Fruit fly (Drosophila melanogaster) whole organism, embryonic: Measurements from ENCODE around the gene CG15547.

Experiments
- Ada2b ChIP-seq: fragments of 200-800 bp; sonication (Bioruptor generic); IDR thresholded peaks from 2 replicates; pipeline ENCODE4 v1.3.6; 2022; ENCODE audit warnings: missing biosample characterization, missing genetic modification characterization
- Atf-2 ChIP-seq: fragments of 200-800 bp; sonication (Bioruptor generic); optimal IDR thresholded peaks from 2 replicates; lab custom pipeline; 2016; ENCODE audit warnings: missing biosample characterization, missing genetic modification characterization
- CG10366 ChIP-seq: fragments of 200-800 bp; sonication (Bioruptor generic); IDR thresholded peaks from 2 replicates; pipeline ENCODE4 v1.3.6; 2022; ENCODE audit warnings: missing biosample characterization, missing genetic modification characterization
- CG11696 ChIP-seq: fragments of 200-800 bp; sonication (Bioruptor generic); IDR thresholded peaks from 2 replicates; pipeline ENCODE4 v1.3.6; 2022; ENCODE audit warnings: missing biosample characterization, missing genetic modification characterization
- CG12299 ChIP-seq: fragments of 200-800 bp; sonication (Bioruptor generic); optimal IDR thresholded peaks from 2 replicates; lab custom pipeline; 2018; ENCODE audit warnings: missing biosample characterization, mild to moderate bottlenecking, missing genetic modification characterization
- CG13287 ChIP-seq: fragments of 200-800 bp; sonication (Bioruptor generic); IDR thresholded peaks from 2 replicates; pipeline ENCODE4 v1.3.6; 2022; ENCODE audit warnings: missing biosample characterization, missing genetic modification characterization; ENCODE audit not compliant: partially characterized antibody
- CG14667 ChIP-seq: fragments of 200-800 bp; sonication (Bioruptor generic); IDR thresholded peaks from 2 replicates; pipeline ENCODE4 v1.3.6; 2022; ENCODE audit warnings: missing biosample characterization, missing genetic modification characterization
- CG14710 ChIP-seq: fragments of 200-800 bp; sonication (Bioruptor generic); optimal IDR thresholded peaks from 3 replicates; lab custom pipeline; 2019; ENCODE audit warnings: missing biosample characterization, mild to moderate bottlenecking, missing genetic modification characterization, moderate library complexity
- CG1603 ChIP-seq: fragments of 200-800 bp; sonication (Bioruptor generic); optimal IDR thresholded peaks from 2 replicates; lab custom pipeline; 2019; ENCODE audit warnings: missing biosample characterization, mild to moderate bottlenecking, missing genetic modification characterization, moderate library complexity
- CG18476 ChIP-seq: fragments of 200-800 bp; sonication (Bioruptor generic); optimal IDR thresholded peaks from 2 replicates; lab custom pipeline; 2016; ENCODE audit warnings: missing biosample characterization, mild to moderate bottlenecking, missing genetic modification characterization
- CG2199 ChIP-seq: fragments of 200-800 bp; sonication (Bioruptor generic); IDR thresholded peaks from 3 replicates; pipeline ENCODE4 v1.3.6; 2022; ENCODE audit warnings: missing biosample characterization, missing genetic modification characterization
- CG3838 ChIP-seq: fragments of 200-800 bp; sonication (Bioruptor generic); optimal IDR thresholded peaks from 3 replicates; lab custom pipeline; 2016; ENCODE audit warnings: missing biosample characterization, missing genetic modification characterization
- CG4820 ChIP-seq: fragments of 200-800 bp; sonication (Bioruptor generic); optimal IDR thresholded peaks from 3 replicates; lab custom pipeline; 2016; ENCODE audit warnings: missing biosample characterization, missing genetic modification characterization
- CG6272 ChIP-seq: fragments of 200-800 bp; sonication (Bioruptor generic); IDR thresholded peaks from 2 replicates; pipeline ENCODE4 v1.3.6; 2022; ENCODE audit warnings: missing biosample characterization, missing genetic modification characterization
- CG6689 ChIP-seq: fragments of 200-800 bp; sonication (Bioruptor generic); IDR thresholded peaks from 2 replicates; pipeline ENCODE4 v1.3.6; 2022; ENCODE audit warnings: missing biosample characterization, missing genetic modification characterization
- CG7839 ChIP-seq: fragments of 200-800 bp; sonication (Bioruptor generic); optimal IDR thresholded peaks from 3 replicates; lab custom pipeline; 2018; ENCODE audit warnings: missing biosample characterization, mild to moderate bottlenecking, missing genetic modification characterization, moderate library complexity
- CG7963 ChIP-seq: fragments of 200-800 bp; sonication (Bioruptor generic); IDR thresholded peaks from 3 replicates; pipeline ENCODE4 v1.3.6; 2022; ENCODE audit warnings: missing biosample characterization, missing genetic modification characterization; ENCODE audit not compliant: partially characterized antibody
- CG8290 ChIP-seq, 3 experiments: fragments of 200-800 bp; sonication (Bioruptor generic); optimal IDR thresholded peaks; 2 replicates each; lab custom pipeline; 2016 to 2019; ENCODE audit warnings: missing biosample characterization in 3 of 3, missing genetic modification characterization in 3 of 3, mild to moderate bottlenecking in 2 of 3, moderate library complexity in 1 of 3
- CG8924 ChIP-seq: fragments of 200-800 bp; optimal IDR thresholded peaks from 3 replicates; lab custom pipeline; 2019; ENCODE audit warnings: missing biosample characterization, mild to moderate bottlenecking, missing genetic modification characterization, moderate library complexity
- Chrac-16 ChIP-seq: fragments of 200-800 bp; sonication (Bioruptor generic); optimal IDR thresholded peaks from 3 replicates; lab custom pipeline; 2016; ENCODE audit warnings: missing biosample characterization, missing genetic modification characterization
- CoRest ChIP-seq: fragments of 200-800 bp; sonication (Bioruptor generic); optimal IDR thresholded peaks from 3 replicates; lab custom pipeline; 2018; ENCODE audit warnings: missing biosample characterization, mild to moderate bottlenecking, missing genetic modification characterization, moderate library complexity
- Drgx ChIP-seq: fragments of 200-800 bp; sonication (Bioruptor generic); IDR thresholded peaks from 2 replicates; pipeline ENCODE4 v1.3.6; 2022; ENCODE audit warnings: missing biosample characterization, missing genetic modification characterization
- Fer3 ChIP-seq: fragments of 200-800 bp; sonication (Bioruptor generic); optimal IDR thresholded peaks from 2 replicates; lab custom pipeline; 2018; ENCODE audit warnings: missing biosample characterization, mild to moderate bottlenecking, missing genetic modification characterization, moderate library complexity
- HLHmδ ChIP-seq: fragments of 200-800 bp; sonication (Bioruptor generic); optimal IDR thresholded peaks from 2 replicates; lab custom pipeline; 2018; ENCODE audit warnings: missing biosample characterization, mild to moderate bottlenecking, missing genetic modification characterization, moderate library complexity
- Jarid2 ChIP-seq: fragments of 200-800 bp; sonication (Bioruptor generic); optimal IDR thresholded peaks from 3 replicates; lab custom pipeline; 2017; ENCODE audit warnings: mild to moderate bottlenecking, missing biosample characterization, missing genetic modification reagents, missing genetic modification characterization
- Kr ChIP-seq: fragments of 200-800 bp; sonication (Bioruptor generic); optimal IDR thresholded peaks from 2 replicates; lab custom pipeline; 2017; ENCODE audit warnings: missing biosample characterization, mild to moderate bottlenecking, missing genetic modification characterization
- MBD-R2 ChIP-seq: fragments of 200-800 bp; sonication (Bioruptor generic); IDR thresholded peaks from 2 replicates; pipeline ENCODE4 v1.3.6; 2022; ENCODE audit warnings: missing biosample characterization, missing genetic modification characterization
- Meics ChIP-seq: fragments of 200-800 bp; sonication (Bioruptor generic); optimal IDR thresholded peaks from 2 replicates; lab custom pipeline; 2017; ENCODE audit warnings: missing biosample characterization, mild to moderate bottlenecking, missing genetic modification characterization
- NFAT ChIP-seq: fragments of 200-800 bp; sonication (Bioruptor generic); IDR thresholded peaks from 2 replicates; pipeline ENCODE4 v1.3.6; 2022; ENCODE audit warnings: missing biosample characterization, missing genetic modification characterization
- Neu2 ChIP-seq: fragments of 200-800 bp; sonication (Bioruptor generic); optimal IDR thresholded peaks from 3 replicates; lab custom pipeline; 2016; ENCODE audit warnings: missing biosample characterization, missing genetic modification characterization, borderline replicate concordance
- Pdp1 ChIP-seq, 2 experiments: fragments of 200-800 bp; sonication (Bioruptor generic); optimal IDR thresholded peaks; 3 replicates each; lab custom pipeline; 2016; ENCODE audit warnings: missing biosample characterization in 2 of 2, missing genetic modification characterization in 2 of 2, mild to moderate bottlenecking in 1 of 2, moderate library complexity in 1 of 2
- Scr ChIP-seq: fragments of 200-800 bp; sonication (Bioruptor generic); IDR thresholded peaks from 2 replicates; pipeline ENCODE4 v1.3.6; 2022; ENCODE audit warnings: missing biosample characterization, missing genetic modification characterization; ENCODE audit not compliant: partially characterized antibody
- Tbp ChIP-seq: fragments of >200 bp; optimal IDR thresholded peaks from 2 replicates; lab custom pipeline; 2018; ENCODE audit warnings: missing biosample characterization, missing genetic modification characterization
- YL-1 ChIP-seq: fragments of 200-800 bp; sonication (Bioruptor generic); optimal IDR thresholded peaks from 3 replicates; lab custom pipeline; 2017; ENCODE audit warnings: missing biosample characterization, mild to moderate bottlenecking, missing genetic modification characterization
- al ChIP-seq: fragments of 200-800 bp; sonication (Bioruptor generic); IDR thresholded peaks from 2 replicates; pipeline ENCODE4 v1.3.6; 2022; ENCODE audit warnings: missing biosample characterization, missing genetic modification characterization
- ase ChIP-seq: fragments of 200-800 bp; sonication (Bioruptor generic); IDR thresholded peaks from 3 replicates; pipeline ENCODE4 v1.3.6; 2022; ENCODE audit warnings: missing biosample characterization, missing genetic modification characterization
- bigmax ChIP-seq: fragments of 200-800 bp; sonication (Bioruptor generic); optimal IDR thresholded peaks from 2 replicates; lab custom pipeline; 2018; ENCODE audit warnings: missing biosample characterization, mild to moderate bottlenecking, missing genetic modification characterization
- fd96Cb ChIP-seq: fragments of 200-800 bp; sonication (Bioruptor generic); optimal IDR thresholded peaks from 2 replicates; lab custom pipeline; 2018; ENCODE audit warnings: missing biosample characterization, mild to moderate bottlenecking, missing genetic modification characterization, moderate library complexity
- gem ChIP-seq: fragments of 200-800 bp; sonication (Bioruptor generic); optimal IDR thresholded peaks from 2 replicates; lab custom pipeline; 2019; ENCODE audit warnings: missing biosample characterization, mild to moderate bottlenecking, missing genetic modification characterization, moderate library complexity
- ind ChIP-seq: fragments of 200-800 bp; sonication (Bioruptor generic); optimal IDR thresholded peaks from 3 replicates; lab custom pipeline; 2016; ENCODE audit warnings: missing biosample characterization, missing genetic modification characterization
- mirr ChIP-seq: fragments of 200-800 bp; sonication (Bioruptor generic); optimal IDR thresholded peaks from 3 replicates; lab custom pipeline; 2018; ENCODE audit warnings: missing biosample characterization, mild to moderate bottlenecking, missing genetic modification characterization
- oc ChIP-seq: fragments of 200-800 bp; sonication (Bioruptor generic); optimal IDR thresholded peaks from 2 replicates; lab custom pipeline; 2018; ENCODE audit warnings: missing biosample characterization, mild to moderate bottlenecking, missing genetic modification characterization, moderate library complexity
- pfk ChIP-seq: fragments of 200-800 bp; sonication (Bioruptor generic); optimal IDR thresholded peaks from 2 replicates; lab custom pipeline; 2018; ENCODE audit warnings: missing biosample characterization, mild to moderate bottlenecking, missing genetic modification characterization, moderate library complexity
- pita ChIP-seq: fragments of 200-800 bp; sonication (Bioruptor generic); optimal IDR thresholded peaks from 2 replicates; lab custom pipeline; 2017; ENCODE audit warnings: missing biosample characterization, mild to moderate bottlenecking, missing genetic modification characterization
- psq ChIP-seq: fragments of 200-800 bp; sonication (Bioruptor generic); optimal IDR thresholded peaks from 2 replicates; lab custom pipeline; 2017; ENCODE audit warnings: missing biosample characterization, missing genetic modification characterization
- sens ChIP-seq: fragments of 200-800 bp; sonication (Bioruptor generic); peaks from one replicate; lab custom pipeline; 2016; ENCODE audit warnings: missing biosample characterization, missing genetic modification characterization
- toy ChIP-seq: fragments of 200-800 bp; sonication (Bioruptor generic); IDR thresholded peaks from 2 replicates; pipeline ENCODE4 v1.3.6; 2022; ENCODE audit warnings: missing biosample characterization, missing genetic modification characterization
- twi ChIP-seq: fragments of 200-800 bp; optimal IDR thresholded peaks from 2 replicates; lab custom pipeline; 2019; ENCODE audit warnings: missing biosample characterization, mild to moderate bottlenecking, missing genetic modification characterization, moderate library complexity
- zen ChIP-seq: fragments of 200-800 bp; sonication (Bioruptor generic); optimal IDR thresholded peaks from 3 replicates; lab custom pipeline; 2018; ENCODE audit warnings: missing biosample characterization, mild to moderate bottlenecking, missing genetic modification characterization, moderate library complexity
- zfh2 ChIP-seq: fragments of 200-800 bp; sonication (Bioruptor generic); optimal IDR thresholded peaks from 2 replicates; lab custom pipeline; 2016; ENCODE audit warnings: missing biosample characterization, missing genetic modification characterization

Gene CG15547

dm6 chr3R:30870317-30870878 lies 12.9 kb downstream of the CG15547 start (continued):
- TF ChIP-seq toy (GFP tag; lab: Robert Waterston, UW) (no peak), NFAT (no peak), CG18476 (GFP tag; lab: Kevin White, UChicago) (no peak), CG4820 (GFP tag; lab: Kevin White, UChicago) (no peak), Atf-2 (GFP tag; lab: Kevin White, UChicago) (no peak), Chrac-16 (GFP tag; lab: Kevin White, UChicago) (peak; percentile 11), CG12299 (no peak), CG1603 (tag; lab: Kevin White, UChicago) (peak; percentile 2), CoRest (tag; lab: Kevin White, UChicago) (no peak), ase (GFP tag; lab: Robert Waterston, UW) (no peak), zen (tag; lab: Kevin White, UChicago) (no peak), HLHmδ (GFP tag; lab: Kevin White, UChicago) (no peak), CG13287 (GFP tag; lab: Robert Waterston, UW) (peak; percentile 19; the same call in 1 of the 2 replicates), psq (no peak), al (GFP tag; lab: Robert Waterston, UW) (no peak), CG7839 (tag; lab: Kevin White, UChicago) (peak; percentile 33), Fer3 (tag; lab: Kevin White, UChicago) (no peak), Drgx (no peak), Neu2 (no peak), pfk (GFP tag; lab: Kevin White, UChicago) (no peak), ind (GFP tag; lab: Kevin White, UChicago) (no peak), CG7963 (no peak), pita (peak; percentile 69), Meics (GFP tag; lab: Kevin White, UChicago) (peak; percentile 98), CG14710 (tag; lab: Kevin White, UChicago) (no peak), CG6272 (GFP tag; lab: Robert Waterston, UW) (peak; percentile 35; the same call in 1 of the 2 replicates), CG2199 (GFP tag; lab: Robert Waterston, UW) (peak; percentile 71; the same call in 2 of the 3 replicates), oc (peak; percentile 17), YL-1 (GFP tag; lab: Kevin White, UChicago) (no peak), MBD-R2 (GFP tag; lab: Robert Waterston, UW) (peak; percentile 11; the same call in 1 of the 2 replicates), twi (tag; lab: Kevin White, UChicago) (no peak), CG3838 (GFP tag; lab: Kevin White, UChicago) (no peak), Ada2b (peak; percentile 16; the same call in 1 of the 2 replicates), Tbp (no peak), CG8290 (GFP tag; optimal IDR thresholded peaks at IDR 0.05; lab: Kevin White, UChicago) (peak; percentile 60), CG8290 (tag; optimal IDR thresholded peaks at IDR 0.05; lab: Kevin White, UChicago) (peak in 1 of 2 experiments; percentile 29), Jarid2 (GFP tag; lab: Kevin White, UChicago) (peak; percentile 13), fd96Cb (tag; lab: Kevin White, UChicago) (no peak), CG10366 (GFP tag; lab: Robert Waterston, UW) (no peak), CG11696 (GFP tag; lab: Robert Waterston, UW) (no peak), Scr (GFP tag; lab: Robert Waterston, UW) (no peak), sens (GFP tag; lab: Kevin White, UChicago) (peak; percentile 49), bigmax (no peak), mirr (GFP tag; lab: Kevin White, UChicago) (no peak), gem (tag; lab: Kevin White, UChicago) (peak; percentile 15), CG8924 (tag; lab: Kevin White, UChicago) (no peak), CG14667 (no peak), Kr (no peak), zfh2 (GFP tag; lab: Kevin White, UChicago) (no peak), CG6689 (GFP tag; lab: Robert Waterston, UW) (no peak), Pdp1 (GFP tag; optimal IDR thresholded peaks at IDR 0.05; lab: Kevin White, UChicago) (peak in 1 of 2 experiments; percentile 1)
